Fruit fly (Drosophila melanogaster) whole organism: Measurements from ENCODE around the gene TBC1D5.

Experiments
- CG8478 ChIP-seq: fragments of >200 bp; optimal IDR thresholded peaks from 2 replicates; lab custom pipeline; 2018; ENCODE audit warnings: inconsistent platforms
- Dll ChIP-seq: fragments of >200 bp; optimal IDR thresholded peaks from 2 replicates; lab custom pipeline; 2017
- EcR ChIP-seq, 2 experiments: fragments of >200 bp; optimal IDR thresholded peaks; 2 replicates each; lab custom pipeline; 2017; ENCODE audit warnings: missing biosample characterization in 2 of 2, missing genetic modification characterization in 2 of 2, missing genetic modification reagents in 2 of 2
- pan ChIP-seq: fragments of >200 bp; optimal IDR thresholded peaks from 2 replicates; lab custom pipeline; 2017
- psq ChIP-seq: fragments of >200 bp; optimal IDR thresholded peaks from 2 replicates; lab custom pipeline; 2017
- usp ChIP-seq: fragments of >200 bp; optimal IDR thresholded peaks from 2 replicates; lab custom pipeline; 2017; ENCODE audit warnings: missing biosample characterization, missing genetic modification characterization, mixed read lengths

Gene TBC1D5

DNA sequence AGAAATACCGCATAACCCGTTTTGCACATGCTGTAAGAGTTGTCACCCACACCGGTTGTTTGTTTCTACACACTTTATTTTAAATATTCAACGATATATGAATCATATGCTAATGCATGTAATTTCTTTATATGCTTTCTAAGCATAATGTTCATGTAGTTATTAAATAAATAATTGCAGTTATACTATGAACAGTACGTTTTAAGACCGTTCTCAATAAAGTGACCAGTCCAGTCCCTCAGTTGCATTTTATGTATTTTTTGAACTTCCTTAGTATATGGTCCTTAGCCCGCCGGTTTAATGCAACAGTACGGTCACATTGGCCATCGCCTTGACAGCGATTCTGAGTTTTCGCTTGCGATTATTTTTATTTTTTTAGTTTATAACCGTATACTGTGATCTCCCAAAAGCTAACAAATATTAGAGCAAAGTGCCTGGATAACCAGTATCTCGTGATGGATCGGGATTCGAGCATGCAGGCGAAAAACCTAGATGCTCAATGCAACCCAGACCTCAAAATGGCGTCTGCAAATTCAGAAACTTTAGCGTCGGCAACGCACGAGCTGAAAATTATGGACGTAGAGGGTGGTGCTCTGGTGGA, 7.7 kb downstream of the TBC1D5 start, which contains the start of gene Ravus:
Ravus (minus strand) TSS at position 1 of the 601 bp plus-strand sequence.
- TF ChIP-seq CG8478 (no peak), psq (lab: Kevin White, UChicago) (no peak), Dll (lab: Kevin White, UChicago) (no peak), EcR (GFP tag; optimal IDR thresholded peaks at IDR 0.05; lab: Kevin White, UChicago) (no peak), pan (lab: Kevin White, UChicago) (no peak), usp (no peak)

DNA sequence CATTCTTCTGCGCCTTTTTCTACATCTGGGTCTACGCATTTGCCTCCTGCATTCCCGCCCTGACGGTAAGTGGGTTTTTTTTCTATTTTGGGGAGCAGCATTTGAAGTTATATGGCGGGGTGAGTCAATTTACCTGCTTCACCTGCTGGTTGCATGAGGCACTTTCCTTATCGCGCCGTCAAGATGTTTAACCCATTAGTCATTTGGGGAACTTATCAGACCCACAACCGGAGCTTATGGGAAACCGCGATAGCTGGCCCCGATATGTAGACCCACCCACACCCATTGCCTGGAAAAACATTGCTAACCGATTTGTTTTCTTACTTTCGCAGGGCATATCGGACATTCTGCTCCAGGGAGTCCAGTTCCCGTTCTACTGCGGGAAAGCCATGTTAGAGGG, 10.1 kb downstream of the TBC1D5 start:
- TF ChIP-seq EcR (GFP tag; optimal IDR thresholded peaks at IDR 0.05; lab: Kevin White, UChicago): no peak
- no peak for TF ChIP-seq psq (lab: Kevin White, UChicago)
- TF ChIP-seq pan (lab: Kevin White, UChicago): no peak
- no peak for TF ChIP-seq CG8478
- TF ChIP-seq Dll (lab: Kevin White, UChicago): no peak
- no peak for TF ChIP-seq usp

DNA sequence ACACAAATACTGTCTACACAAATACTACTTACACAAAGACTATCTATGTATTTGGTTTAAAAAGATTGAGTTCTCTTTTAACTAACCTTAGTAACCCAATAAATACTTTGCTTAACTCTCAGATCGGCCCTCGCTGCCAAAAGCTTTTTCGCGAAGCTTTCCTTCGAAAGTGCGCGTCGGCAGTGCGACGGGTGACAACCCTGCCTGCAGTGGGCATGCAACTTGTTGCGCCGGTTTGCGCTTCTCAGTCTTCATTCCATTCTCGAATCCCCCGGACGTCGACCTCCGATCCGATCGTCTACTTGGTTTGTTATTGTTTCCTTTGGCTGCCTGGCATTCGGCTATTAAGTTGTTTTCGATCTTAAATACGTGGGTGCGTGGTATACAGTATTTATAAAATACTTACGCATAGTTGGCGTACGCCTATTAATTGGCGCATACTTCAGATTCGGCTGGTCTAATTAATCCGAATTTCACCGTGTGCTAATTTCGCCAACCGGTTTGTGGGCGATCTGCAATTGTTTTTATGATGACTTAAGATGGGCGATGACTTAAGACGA, 11.6 kb downstream of the TBC1D5 start, which contains the start of gene CG11686:
CG11686 (plus strand) TSS at position 243 of the 560 bp plus-strand sequence.
- TF ChIP-seq pan (lab: Kevin White, UChicago) (no peak), usp (no peak)

DNA sequence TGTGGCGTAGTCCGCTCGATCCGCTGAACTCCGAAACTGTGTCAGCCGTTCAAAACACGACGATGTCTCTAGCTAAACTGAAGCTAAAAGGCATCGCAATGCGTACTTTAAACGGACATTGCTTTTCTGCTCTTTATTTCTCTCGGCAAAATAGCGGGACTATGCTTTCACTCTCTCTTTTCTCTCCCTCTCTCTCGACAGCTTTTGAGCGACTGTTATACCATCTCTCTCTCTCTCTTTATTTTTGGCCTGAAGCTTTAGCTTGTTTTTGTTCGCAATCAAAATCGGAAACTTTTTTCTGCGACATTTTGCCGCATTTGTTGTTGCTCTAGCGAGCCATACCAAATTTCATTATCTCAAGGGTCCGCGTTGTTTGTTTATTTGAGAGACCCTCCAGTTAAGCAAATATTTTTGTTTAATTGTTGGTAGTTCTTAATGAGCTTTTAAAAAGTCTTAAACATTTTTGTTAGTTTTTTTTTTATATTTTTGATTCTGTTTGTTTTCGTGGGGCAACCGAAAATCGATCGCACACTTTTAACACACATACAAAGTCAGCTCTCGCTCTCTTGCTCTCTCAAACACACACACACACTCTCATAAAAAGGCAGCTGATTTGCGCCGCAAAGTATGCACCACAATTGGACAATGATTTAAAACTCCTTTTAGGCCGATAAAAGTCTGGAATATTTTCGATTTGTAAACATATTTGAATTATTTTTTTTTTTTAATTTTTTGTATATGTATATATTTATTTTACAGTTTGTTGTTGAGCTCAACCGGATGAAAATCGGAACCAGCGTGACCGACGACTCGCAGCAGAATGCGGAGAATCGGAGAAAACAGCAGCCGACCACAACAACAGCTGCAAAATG, 12.9 kb downstream of the TBC1D5 start, which contains the start of gene Ace:
Ace (minus strand) TSS at position 822 of the 872 bp plus-strand sequence.
- TF ChIP-seq EcR (GFP tag; optimal IDR thresholded peaks at IDR 0.05; lab: Kevin White, UChicago): no peak
- TF ChIP-seq psq (lab: Kevin White, UChicago): no peak
- no peak for TF ChIP-seq CG8478
- no peak for TF ChIP-seq pan (lab: Kevin White, UChicago)
- no peak for TF ChIP-seq usp
- TF ChIP-seq Dll (lab: Kevin White, UChicago): no peak

DNA sequence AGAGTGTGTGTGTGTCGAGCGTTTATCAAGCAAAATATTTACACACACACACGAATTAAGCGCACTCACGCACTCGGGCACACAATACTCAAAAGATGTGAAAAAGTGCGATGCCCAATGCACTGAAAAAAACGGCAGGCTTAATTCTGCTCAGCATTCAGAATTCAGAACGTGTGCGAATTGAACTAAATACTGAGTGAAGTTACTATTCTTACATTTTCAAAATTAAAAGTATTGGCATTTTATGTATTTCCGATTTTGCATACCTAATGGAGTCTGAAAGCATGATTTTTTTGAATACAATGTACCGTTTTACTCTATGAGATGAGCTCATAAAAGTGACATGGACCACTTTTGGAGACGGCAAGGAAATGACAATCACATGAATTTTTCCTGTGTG, 14.7 kb downstream of the TBC1D5 start:
- TF ChIP-seq pan (lab: Kevin White, UChicago) (no peak), EcR (GFP tag; optimal IDR thresholded peaks at IDR 0.05; lab: Kevin White, UChicago) (no peak), psq (lab: Kevin White, UChicago) (no peak), CG8478 (no peak), usp (no peak)

DNA sequence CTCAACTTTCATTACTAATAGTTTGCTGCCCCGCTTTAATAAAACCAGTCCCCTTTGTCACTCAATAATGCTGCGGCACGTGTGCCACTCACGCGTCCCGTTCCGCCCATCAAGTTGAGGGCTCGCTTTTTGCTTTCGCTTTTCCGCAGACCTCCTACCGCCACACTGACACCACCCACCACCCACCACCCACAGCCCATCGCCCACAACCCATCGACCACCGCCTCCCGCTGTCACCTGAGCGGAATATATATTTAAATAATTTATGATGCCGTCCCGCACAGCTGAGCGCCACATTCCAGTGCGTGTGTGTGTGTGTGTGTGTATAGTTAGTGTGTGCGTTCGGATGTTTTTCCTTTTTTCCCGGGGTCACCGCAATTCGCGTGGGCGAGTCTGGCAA, 30.1 kb downstream of the TBC1D5 start:
- TF ChIP-seq psq (lab: Kevin White, UChicago) (no peak), CG8478 (no peak), usp (no peak), EcR (GFP tag; optimal IDR thresholded peaks at IDR 0.05; lab: Kevin White, UChicago) (no peak), pan (lab: Kevin White, UChicago) (no peak), Dll (lab: Kevin White, UChicago) (no peak)

DNA sequence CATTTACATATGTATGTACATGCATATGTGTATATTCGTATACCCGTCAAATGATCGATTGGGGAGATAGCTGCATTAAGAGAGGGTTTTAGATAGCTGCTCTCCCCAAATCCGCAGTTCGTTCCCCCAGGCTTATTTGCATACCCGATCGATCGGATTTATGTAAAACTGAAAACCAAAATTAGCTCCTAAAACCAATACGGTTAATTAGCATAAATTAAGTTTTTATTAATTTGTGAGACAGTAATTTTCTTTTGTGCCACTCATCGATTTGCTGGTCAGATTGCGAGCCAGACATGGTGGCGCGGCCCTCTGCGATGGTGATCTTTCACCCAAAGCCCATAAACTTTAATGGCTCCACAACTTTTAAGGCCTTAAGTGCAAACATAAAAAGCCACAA, 40.6 kb downstream of the TBC1D5 start:
- TF ChIP-seq CG8478 (no peak), EcR (GFP tag; optimal IDR thresholded peaks at IDR 0.05; lab: Kevin White, UChicago) (no peak), Dll (lab: Kevin White, UChicago) (no peak), pan (lab: Kevin White, UChicago) (no peak), usp (no peak), psq (lab: Kevin White, UChicago) (no peak)

DNA sequence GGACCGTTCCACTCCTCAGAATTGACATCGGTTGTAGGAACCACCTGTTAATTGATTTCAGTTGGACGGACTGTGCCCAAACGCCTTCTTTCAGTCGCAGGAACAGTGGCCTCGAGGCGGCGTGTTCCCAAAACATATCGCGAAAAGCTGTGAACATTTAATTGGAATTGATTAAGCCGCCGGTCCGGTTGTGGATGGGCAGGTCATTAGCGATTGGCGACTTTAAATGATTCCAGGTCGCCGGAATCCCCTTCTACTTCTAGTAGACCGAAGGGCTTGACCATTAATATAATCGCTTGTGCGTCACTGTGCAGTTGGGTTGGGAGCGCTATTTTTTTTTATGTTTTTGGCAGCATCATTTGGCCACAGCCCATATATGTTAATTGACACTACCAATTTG, 50.0 kb downstream of the TBC1D5 start:
- TF ChIP-seq psq (lab: Kevin White, UChicago) (no peak), EcR (GFP tag; optimal IDR thresholded peaks at IDR 0.05; lab: Kevin White, UChicago) (no peak), usp (no peak), pan (lab: Kevin White, UChicago) (no peak), CG8478 (no peak), Dll (lab: Kevin White, UChicago) (no peak)

DNA sequence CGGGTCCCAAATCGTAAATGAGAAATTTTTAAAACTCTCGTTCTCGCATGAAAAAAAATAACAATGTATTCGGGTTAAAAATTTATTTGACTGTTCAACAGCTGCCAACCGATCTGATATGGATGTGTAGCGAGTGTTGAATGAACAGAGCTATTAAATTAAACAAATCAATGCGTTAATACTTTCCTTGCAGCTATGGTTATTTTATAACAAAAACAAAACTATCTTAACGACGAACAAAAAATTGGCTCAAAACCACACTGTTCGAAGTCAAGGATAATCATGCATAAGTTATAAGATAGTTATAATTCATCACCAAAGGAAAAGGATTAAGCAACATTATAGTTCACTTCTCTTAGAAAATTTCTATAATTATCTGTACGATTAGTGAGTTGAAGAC, 51.3 kb downstream of the TBC1D5 start, which contains the start of gene CG8476:
CG8476 (minus strand) TSS at position 101 of the 400 bp plus-strand sequence.
- TF ChIP-seq psq (lab: Kevin White, UChicago) (no peak), CG8478 (no peak), usp (no peak), pan (lab: Kevin White, UChicago) (no peak), Dll (lab: Kevin White, UChicago) (no peak), EcR (GFP tag; optimal IDR thresholded peaks at IDR 0.05; lab: Kevin White, UChicago) (no peak)
